Worm (Caenorhabditis elegans) whole organism, young adult: ENCODE results near the gene Y45F10D.14.
A peak's percentile ranks its signal among the peaks of the same experiment; 100 is the strongest.

ENCODE experiments used
- C17E4.6 ChIP-seq: fragments of 200-800 bp; sonication (Bioruptor generic); IDR thresholded peaks from 2 replicates; pipeline ENCODE4 v1.3.6; 2022; ENCODE audit warnings: missing genetic modification reagents, missing genetic modification characterization, missing compliant biosample characterization
- D2030.7 ChIP-seq: fragments of 200-800 bp; sonication (Bioruptor generic); IDR thresholded peaks from 2 replicates; pipeline ENCODE4 v1.3.6; 2022; ENCODE audit warnings: missing genetic modification reagents, missing genetic modification characterization, missing compliant biosample characterization
- F23B12.7 ChIP-seq: sonication (generic microtip); optimal IDR thresholded peaks from 2 replicates; lab custom pipeline; 2017; ENCODE audit warnings: missing genetic modification characterization, mild to moderate bottlenecking, missing compliant biosample characterization, antibody characterized with exemption, moderate library complexity; ENCODE audit not compliant: insufficient read depth
- F37B4.10 ChIP-seq: fragments of 200-800 bp; sonication (Bioruptor generic); IDR thresholded peaks from 2 replicates; pipeline ENCODE4 v1.3.6; 2022; ENCODE audit warnings: missing genetic modification characterization, missing compliant biosample characterization
- F57A8.1 ChIP-seq: fragments of 200-800 bp; sonication (Bioruptor generic); optimal IDR thresholded peaks from 2 replicates; lab custom pipeline; 2018; ENCODE audit warnings: mild to moderate bottlenecking, missing genetic modification characterization, moderate library complexity, missing compliant biosample characterization
- K11D2.4 ChIP-seq: fragments of 200-800 bp; sonication (Bioruptor generic); IDR thresholded peaks from 2 replicates; pipeline ENCODE4 v1.3.6; 2022; ENCODE audit warnings: missing genetic modification reagents, missing genetic modification characterization, missing compliant biosample characterization
- Y53G8AR.9 ChIP-seq: fragments of 200-800 bp; sonication (Bioruptor generic); conservative IDR thresholded peaks from 2 replicates; pipeline ENCODE4 v1.3.6; 2022; ENCODE audit warnings: missing genetic modification reagents, missing genetic modification characterization, missing compliant biosample characterization
- Y56A3A.18 ChIP-seq: fragments of 200-800 bp; sonication (Bioruptor generic); IDR thresholded peaks from 2 replicates; pipeline ENCODE4 v1.3.6; 2022; ENCODE audit warnings: missing genetic modification reagents, missing genetic modification characterization, missing compliant biosample characterization
- Y95B8A.8 ChIP-seq: fragments of 200-800 bp; sonication (Bioruptor generic); IDR thresholded peaks from 2 replicates; pipeline ENCODE4 v1.3.6; 2022; ENCODE audit warnings: missing genetic modification reagents, missing genetic modification characterization, missing compliant biosample characterization
- aptf-2 ChIP-seq: fragments of 200-800 bp; sonication (Bioruptor generic); conservative IDR thresholded peaks from 2 replicates; pipeline ENCODE4 v1.3.6; 2022; ENCODE audit warnings: missing genetic modification reagents, missing genetic modification characterization, missing compliant biosample characterization
- aptf-3 ChIP-seq: fragments of 200-800 bp; sonication (Bioruptor generic); IDR thresholded peaks from 2 replicates; pipeline ENCODE4 v1.3.6; 2022; ENCODE audit warnings: missing genetic modification characterization, missing compliant biosample characterization
- attf-3 ChIP-seq: fragments of 200-800 bp; sonication (Bioruptor generic); conservative IDR thresholded peaks from 2 replicates; pipeline ENCODE4 v1.3.6; 2022; ENCODE audit warnings: missing genetic modification reagents, missing genetic modification characterization, missing compliant biosample characterization
- attf-5 ChIP-seq: fragments of 200-800 bp; sonication (Bioruptor generic); optimal IDR thresholded peaks from 2 replicates; lab custom pipeline; 2018; ENCODE audit warnings: mild to moderate bottlenecking, missing genetic modification characterization, missing compliant biosample characterization
- attf-6 ChIP-seq: fragments of 200-800 bp; sonication (Bioruptor generic); IDR thresholded peaks from 2 replicates; pipeline ENCODE4 v1.3.6; 2022; ENCODE audit warnings: missing genetic modification reagents, missing genetic modification characterization, missing compliant biosample characterization
- bed-1 ChIP-seq: fragments of 200-800 bp; sonication (Bioruptor generic); IDR thresholded peaks from 2 replicates; pipeline ENCODE4 v1.3.6; 2022; ENCODE audit warnings: missing genetic modification reagents, missing genetic modification characterization, missing compliant biosample characterization
- cebp-1 ChIP-seq, 2 experiments: fragments of 200-800 bp in 1 of 2; sonication (Bioruptor generic) in 1 of 2; sonication (generic microtip) in 1 of 2; IDR thresholded peaks in 1 of 2; optimal IDR thresholded peaks in 1 of 2; 2 replicates each; pipeline versions ENCODE4 v1.3.6 to Lab custom; 2017 to 2022; ENCODE audit warnings: missing compliant biosample characterization in 2 of 2, missing genetic modification characterization in 2 of 2, mild to moderate bottlenecking in 1 of 2, missing genetic modification reagents in 1 of 2, moderate library complexity in 1 of 2
- cebp-2 ChIP-seq: fragments of 200-800 bp; sonication (Bioruptor generic); IDR thresholded peaks from 2 replicates; pipeline ENCODE4 v1.3.6; 2022; ENCODE audit warnings: missing genetic modification characterization, missing compliant biosample characterization
- ceh-27 ChIP-seq: fragments of 200-800 bp; sonication (Bioruptor generic); optimal IDR thresholded peaks from 2 replicates; lab custom pipeline; 2018; ENCODE audit warnings: mild to moderate bottlenecking, missing genetic modification characterization, moderate library complexity, missing compliant biosample characterization
- ceh-40 ChIP-seq: fragments of 200-800 bp; sonication (Bioruptor generic); IDR thresholded peaks from 2 replicates; pipeline ENCODE4 v1.3.6; 2022; ENCODE audit warnings: missing genetic modification characterization, missing compliant biosample characterization
- ceh-58 ChIP-seq: fragments of 200-800 bp; sonication (Bioruptor generic); IDR thresholded peaks from 2 replicates; pipeline ENCODE4 v1.3.6; 2022; ENCODE audit warnings: missing genetic modification characterization, missing compliant biosample characterization
- ceh-79 ChIP-seq: sonication (generic microtip); optimal IDR thresholded peaks from 2 replicates; lab custom pipeline; 2017; ENCODE audit warnings: mild to moderate bottlenecking, missing genetic modification characterization, missing compliant biosample characterization
- chd-7 ChIP-seq: sonication (generic microtip); optimal IDR thresholded peaks from 2 replicates; lab custom pipeline; 2016; ENCODE audit warnings: mild to moderate bottlenecking, missing genetic modification characterization, moderate library complexity, missing compliant biosample characterization
- dox-1 ChIP-seq: fragments of 200-800 bp; sonication (Bioruptor generic); IDR thresholded peaks from 2 replicates; pipeline ENCODE4 v1.3.6; 2022; ENCODE audit warnings: missing genetic modification reagents, missing genetic modification characterization, missing compliant biosample characterization
- dpff-1 ChIP-seq: sonication (generic microtip); optimal IDR thresholded peaks from 2 replicates; lab custom pipeline; 2017; ENCODE audit warnings: mild to moderate bottlenecking, missing genetic modification characterization, missing compliant biosample characterization
- dpl-1 ChIP-seq: fragments of 150-350 bp; optimal IDR thresholded peaks from 2 replicates; lab custom pipeline; 2014; ENCODE audit warnings: missing biosample characterization, missing genetic modification reagents, missing genetic modification characterization
- egl-44 ChIP-seq: fragments of 200-800 bp; sonication (Bioruptor generic); IDR thresholded peaks from 2 replicates; pipeline ENCODE4 v1.3.6; 2022; ENCODE audit warnings: missing genetic modification reagents, missing genetic modification characterization, missing compliant biosample characterization
- egrh-3 ChIP-seq: fragments of 200-800 bp; sonication (Bioruptor generic); IDR thresholded peaks from 2 replicates; pipeline ENCODE4 v1.3.6; 2022; ENCODE audit warnings: missing genetic modification reagents, missing genetic modification characterization, missing compliant biosample characterization
- fkh-3 ChIP-seq: sonication (generic microtip); optimal IDR thresholded peaks from 2 replicates; lab custom pipeline; 2016; ENCODE audit warnings: mild to moderate bottlenecking, missing genetic modification characterization, missing compliant biosample characterization
- hlh-12 ChIP-seq: sonication (generic microtip); optimal IDR thresholded peaks from 2 replicates; lab custom pipeline; 2016; ENCODE audit warnings: missing genetic modification characterization, missing compliant biosample characterization
- hmg-20 ChIP-seq: fragments of 200-800 bp; sonication (Bioruptor generic); IDR thresholded peaks from 2 replicates; pipeline ENCODE4 v1.3.6; 2022; ENCODE audit warnings: missing genetic modification reagents, missing genetic modification characterization, missing compliant biosample characterization
- let-526 ChIP-seq: fragments of 200-800 bp; sonication (Bioruptor generic); IDR thresholded peaks from 2 replicates; pipeline ENCODE4 v1.3.6; 2022; ENCODE audit warnings: missing genetic modification reagents, missing genetic modification characterization, missing compliant biosample characterization
- lin-35 ChIP-seq, 3 experiments: fragments of 150-350 bp in 2 of 3; sonication (generic microtip) in 1 of 3; optimal IDR thresholded peaks; 2 replicates each; lab custom pipeline; 2014 to 2018; ENCODE audit warnings: missing biosample characterization in 3 of 3, missing genetic modification characterization in 3 of 3, missing genetic modification reagents in 3 of 3
- lin-40 ChIP-seq: sonication (generic microtip); optimal IDR thresholded peaks from 2 replicates; lab custom pipeline; 2016; ENCODE audit warnings: missing genetic modification characterization, mild to moderate bottlenecking, missing compliant biosample characterization, missing genotype, missing genetic modification reagents
- madf-10 ChIP-seq: sonication (generic microtip); optimal IDR thresholded peaks from 2 replicates; lab custom pipeline; 2016; ENCODE audit warnings: mild to moderate bottlenecking, missing genetic modification characterization, missing compliant biosample characterization
- madf-6 ChIP-seq: fragments of 200-800 bp; sonication (Bioruptor generic); IDR thresholded peaks from 2 replicates; pipeline ENCODE4 v1.3.6; 2022; ENCODE audit warnings: missing genetic modification reagents, missing genetic modification characterization, missing compliant biosample characterization
- nfya-2 ChIP-seq: fragments of 200-800 bp; sonication (Bioruptor generic); IDR thresholded peaks from 2 replicates; pipeline ENCODE4 v1.3.6; 2022; ENCODE audit warnings: missing genetic modification reagents, missing genetic modification characterization, missing compliant biosample characterization
- nhr-27 ChIP-seq: fragments of 200-800 bp; sonication (Bioruptor generic); optimal IDR thresholded peaks from 2 replicates; lab custom pipeline; 2018; ENCODE audit warnings: mild to moderate bottlenecking, missing genetic modification characterization, moderate library complexity, missing compliant biosample characterization
- pha-4 ChIP-seq: fragments of 150-350 bp; sonication (generic microtip); optimal IDR thresholded peaks from 2 replicates; lab custom pipeline; 2014; ENCODE audit warnings: missing biosample characterization, missing genetic modification reagents, missing genetic modification characterization
- rcor-1 ChIP-seq: fragments of 200-800 bp; sonication (Bioruptor generic); IDR thresholded peaks from 2 replicates; pipeline ENCODE4 v1.3.6; 2022; ENCODE audit warnings: missing genetic modification reagents, missing genetic modification characterization, missing compliant biosample characterization
- rec-8 ChIP-seq, 2 experiments: sonication (generic microtip); optimal IDR thresholded peaks; 2 replicates each; lab custom pipeline; 2016; ENCODE audit warnings: mild to moderate bottlenecking in 2 of 2, missing genetic modification characterization in 2 of 2, missing genetic modification reagents in 2 of 2, missing genotype in 2 of 2, missing biosample characterization in 1 of 2, missing compliant biosample characterization in 1 of 2, moderate library complexity in 1 of 2
- repo-1 ChIP-seq: sonication (generic microtip); optimal IDR thresholded peaks from 2 replicates; lab custom pipeline; 2017; ENCODE audit warnings: mild to moderate bottlenecking, missing genetic modification characterization, missing compliant biosample characterization
- rpc-1 ChIP-seq, 2 experiments: fragments of 150-350 bp in 1 of 2; sonication (generic microtip) in 1 of 2; optimal IDR thresholded peaks; 2 replicates each; lab custom pipeline; 2014 to 2018; ENCODE audit warnings: missing biosample characterization in 1 of 2, missing genetic modification characterization in 1 of 2, missing genetic modification reagents in 1 of 2, missing genotype in 1 of 2
- sdz-38 ChIP-seq: sonication (generic microtip); optimal IDR thresholded peaks from 2 replicates; lab custom pipeline; 2016; ENCODE audit warnings: missing genotype, missing genetic modification characterization, missing compliant biosample characterization
- snpc-3.4 ChIP-seq: sonication (generic microtip); optimal IDR thresholded peaks from 2 replicates; lab custom pipeline; 2017; ENCODE audit warnings: missing genetic modification characterization, mild to moderate bottlenecking, missing compliant biosample characterization, antibody characterized with exemption, moderate library complexity, missing genotype, missing genetic modification reagents
- unc-130 ChIP-seq: sonication (generic microtip); optimal IDR thresholded peaks from 2 replicates; lab custom pipeline; 2016; ENCODE audit warnings: missing genetic modification reagents, missing genetic modification characterization, missing compliant biosample characterization
- unc-62 ChIP-seq: fragments of 150-350 bp; optimal IDR thresholded peaks from 2 replicates; lab custom pipeline; 2014; ENCODE audit warnings: missing biosample characterization, missing genetic modification reagents, missing genetic modification characterization
- xnd-1 ChIP-seq: sonication (generic microtip); optimal IDR thresholded peaks from 2 replicates; lab custom pipeline; 2016; ENCODE audit warnings: missing genotype, missing genetic modification reagents, missing genetic modification characterization, missing compliant biosample characterization
- ztf-22 ChIP-seq: fragments of 200-800 bp; sonication (Bioruptor generic); optimal IDR thresholded peaks from 2 replicates; lab custom pipeline; 2018; ENCODE audit warnings: mild to moderate bottlenecking, missing genetic modification characterization, moderate library complexity, missing compliant biosample characterization
- ztf-26 ChIP-seq: sonication (generic microtip); optimal IDR thresholded peaks from 2 replicates; lab custom pipeline; 2017; ENCODE audit warnings: missing genetic modification characterization, missing compliant biosample characterization

Gene Y45F10D.14

DNA sequence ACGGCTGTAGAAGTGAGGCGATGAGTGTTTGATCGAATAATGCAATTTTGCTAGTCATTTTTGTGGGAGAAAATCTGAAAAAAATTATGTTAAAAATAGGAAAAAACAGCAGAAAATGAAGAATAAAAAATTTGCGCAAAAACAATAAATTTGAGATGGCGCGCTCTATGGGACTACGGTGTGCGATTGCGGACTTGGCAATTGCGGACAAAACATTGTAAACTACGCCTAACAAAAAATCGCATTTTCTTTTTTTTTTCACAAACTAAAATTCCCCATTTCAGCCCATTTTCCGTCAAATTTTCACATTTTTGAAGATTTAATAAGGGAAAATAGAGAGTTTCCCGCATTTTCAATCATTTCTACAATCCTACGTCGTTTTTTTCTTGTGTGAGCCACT is 19.0 kb downstream of the Y45F10D.14 start, which contains the start of the genes sas-6 and Y45F10D.7 (continued):
- peak; percentile 88 for TF ChIP-seq attf-6 (GFP tag; lab: Robert Waterston, UW)
- no peak for TF ChIP-seq egrh-3 (GFP tag; lab: Robert Waterston, UW)
- TF ChIP-seq ceh-40 (GFP tag; lab: Robert Waterston, UW): no peak
- TF ChIP-seq dpff-1 (tag; lab: Kevin White, UChicago): no peak
- TF ChIP-seq ceh-27 (GFP tag; lab: Kevin White, UChicago): no peak
- TF ChIP-seq ceh-58: no peak
- peak; percentile 46; the same call in 1 of the 2 replicates for TF ChIP-seq D2030.7 (GFP tag; lab: Robert Waterston, UW)
- TF ChIP-seq ceh-79 (tag; lab: Kevin White, UChicago): no peak
- peak; percentile 80 for TF ChIP-seq dpl-1
- no peak for TF ChIP-seq madf-10
- peak; percentile 51 for TF ChIP-seq attf-5 (GFP tag; lab: Kevin White, UChicago)
- no peak for TF ChIP-seq cebp-1 (GFP tag; IDR thresholded peaks at IDR 0.05; lab: Robert Waterston, UW)
- peak; percentile 28 for TF ChIP-seq cebp-1 (tag; optimal IDR thresholded peaks at IDR 0.05; lab: Kevin White, UChicago)
- TF ChIP-seq aptf-3 (GFP tag; lab: Robert Waterston, UW): no peak
- no peak for TF ChIP-seq C17E4.6
- TF ChIP-seq Y53G8AR.9 (GFP tag; lab: Robert Waterston, UW): no peak
- no peak for TF ChIP-seq aptf-2 (GFP tag; lab: Robert Waterston, UW)
- TF ChIP-seq rpc-1 (optimal IDR thresholded peaks at IDR 0.05; lab: Kevin White, UChicago): peak; percentile 6
- TF ChIP-seq rpc-1 (tag; optimal IDR thresholded peaks at IDR 0.05; lab: Kevin White, UChicago): no peak
- TF ChIP-seq cebp-2: no peak
- TF ChIP-seq ztf-22 (GFP tag; lab: Kevin White, UChicago): no peak
- no peak for TF ChIP-seq Y95B8A.8 (GFP tag; lab: Robert Waterston, UW)
- peak; percentile 71 for TF ChIP-seq F23B12.7 (tag; lab: Kevin White, UChicago)
- TF ChIP-seq lin-35 (GFP tag; optimal IDR thresholded peaks at IDR 0.05; lab: Kevin White, UChicago): peak in 1 of 3 experiments; percentile 78
- no peak for TF ChIP-seq bed-1 (GFP tag; lab: Robert Waterston, UW)
- TF ChIP-seq unc-130 (GFP tag; lab: Kevin White, UChicago): no peak
- no peak for TF ChIP-seq hmg-20 (GFP tag; lab: Robert Waterston, UW)
- no peak for TF ChIP-seq nhr-27
- no peak for TF ChIP-seq chd-7 (tag; lab: Kevin White, UChicago)
- TF ChIP-seq rec-8 (tag; optimal IDR thresholded peaks at IDR 0.05; lab: Kevin White, UChicago): no peak
- no peak for TF ChIP-seq F37B4.10 (GFP tag; lab: Robert Waterston, UW)
- TF ChIP-seq attf-3 (GFP tag; lab: Robert Waterston, UW): peak; percentile 70
- no peak for TF ChIP-seq unc-62
- no peak for TF ChIP-seq ztf-26 (tag; lab: Kevin White, UChicago)
- TF ChIP-seq F57A8.1: no peak
- no peak for TF ChIP-seq xnd-1
- no peak for TF ChIP-seq nfya-2
- TF ChIP-seq sdz-38: no peak
- TF ChIP-seq pha-4 (tag; lab: Kevin White, UChicago): peak; percentile 27
- no peak for TF ChIP-seq let-526
- TF ChIP-seq fkh-3 (tag; lab: Kevin White, UChicago): no peak
- TF ChIP-seq madf-6 (GFP tag; lab: Robert Waterston, UW): peak; percentile 72
- 0 out of 2 replicates have a peak, but pooled peaks have one; percentile 18 for TF ChIP-seq rcor-1
- peak; percentile 68 for TF ChIP-seq dox-1 (GFP tag; lab: Robert Waterston, UW)
- no peak for TF ChIP-seq K11D2.4
- TF ChIP-seq Y56A3A.18: no peak
- no peak for TF ChIP-seq hlh-12
- peak; percentile 24 for TF ChIP-seq snpc-3.4 (tag; lab: Kevin White, UChicago)
- peak; percentile 6 for TF ChIP-seq lin-40
- no peak for TF ChIP-seq egl-44 (GFP tag; lab: Robert Waterston, UW)
- no peak for TF ChIP-seq repo-1
